Worm (Caenorhabditis elegans) whole organism, L3 larva: ENCODE data around the gene clec-19.

Experiments
- R02D3.7 ChIP-seq: fragments of 150-350 bp; optimal IDR thresholded peaks from 2 replicates; lab custom pipeline; 2014; ENCODE audit warnings: missing biosample characterization, missing genetic modification characterization
- aly-2 ChIP-seq: fragments of 150-350 bp; optimal IDR thresholded peaks from 2 replicates; lab custom pipeline; 2014; ENCODE audit warnings: missing biosample characterization, missing genetic modification characterization
- egl-27 ChIP-seq: sonication (generic microtip); optimal IDR thresholded peaks from 4 replicates; lab custom pipeline; 2017; ENCODE audit warnings: missing biosample characterization, missing genetic modification reagents, missing genetic modification characterization
- elt-1 ChIP-seq: fragments of 150-350 bp; optimal IDR thresholded peaks from 2 replicates; lab custom pipeline; 2014; ENCODE audit warnings: missing biosample characterization, missing genetic modification characterization
- elt-3 ChIP-seq, 3 experiments: fragments of 150-350 bp in 1 of 3; sonication (generic microtip) in 2 of 3; optimal IDR thresholded peaks; 2 replicates in 2 of 3; 4 replicates in 1 of 3; lab custom pipeline; 2014 to 2017; ENCODE audit warnings: missing biosample characterization in 3 of 3, missing genetic modification characterization in 3 of 3
- hmg-11 ChIP-seq: sonication (generic microtip); optimal IDR thresholded peaks from 2 replicates; lab custom pipeline; 2016; ENCODE audit warnings: missing genetic modification characterization, missing compliant biosample characterization
- jun-1 ChIP-seq: fragments of 150-350 bp; optimal IDR thresholded peaks from 2 replicates; lab custom pipeline; 2014; ENCODE audit warnings: missing biosample characterization, missing genetic modification reagents, missing genetic modification characterization
- lin-39 ChIP-seq: fragments of 150-350 bp; optimal IDR thresholded peaks from 2 replicates; lab custom pipeline; 2018; ENCODE audit warnings: missing biosample characterization, missing genetic modification reagents, missing genetic modification characterization
- lsy-12 ChIP-seq: sonication (generic microtip); optimal IDR thresholded peaks from 2 replicates; lab custom pipeline; 2016; ENCODE audit warnings: mild to moderate bottlenecking, missing genetic modification characterization, missing compliant biosample characterization
- mdl-1 ChIP-seq: fragments of 150-350 bp; optimal IDR thresholded peaks from 2 replicates; lab custom pipeline; 2014; ENCODE audit warnings: missing biosample characterization, missing genetic modification characterization
- nhr-43 ChIP-seq: sonication (generic microtip); optimal IDR thresholded peaks from 2 replicates; lab custom pipeline; 2016; ENCODE audit warnings: mild to moderate bottlenecking, missing genetic modification characterization, missing compliant biosample characterization; ENCODE audit not compliant: poor library complexity, severe bottlenecking
- nhr-76 ChIP-seq: fragments of 150-350 bp; sonication (generic microtip); optimal IDR thresholded peaks from 5 replicates; lab custom pipeline; 2014; ENCODE audit warnings: missing biosample characterization, missing genetic modification characterization
- nhr-77 ChIP-seq: fragments of 150-350 bp; optimal IDR thresholded peaks from 2 replicates; lab custom pipeline; 2014; ENCODE audit warnings: missing biosample characterization, missing genetic modification characterization

DNA sequence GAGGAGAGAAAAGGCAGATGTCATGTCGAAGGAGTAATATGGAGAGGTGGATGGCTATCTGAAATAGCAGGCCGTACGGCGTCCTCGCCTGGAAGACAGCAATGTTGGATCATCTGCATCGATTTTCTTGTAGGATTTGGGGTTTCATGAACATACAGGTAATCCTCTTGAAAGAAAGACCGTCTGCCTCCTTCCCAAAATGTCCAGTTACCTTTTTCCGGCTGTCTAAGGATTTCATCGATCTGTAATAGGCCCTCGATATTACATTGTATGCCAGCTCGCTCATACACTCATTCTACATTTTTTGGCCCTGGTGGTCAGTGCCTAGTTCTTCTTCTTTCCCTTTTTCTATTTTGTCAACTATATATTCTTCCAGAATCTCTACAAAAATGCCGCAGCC is 21.9 kb upstream of the clec-19 start, which contains the start of the genes fbxb-5 and btb-8:
- TF ChIP-seq R02D3.7 (tag; lab: Kevin White, UChicago) (no peak), hmg-11 (tag; lab: Kevin White, UChicago) (no peak), elt-3 (tag; optimal IDR thresholded peaks at IDR 0.05; lab: Kevin White, UChicago) (no peak), lsy-12 (tag; lab: Kevin White, UChicago) (no peak), elt-1 (tag; lab: Kevin White, UChicago) (no peak), mdl-1 (tag; lab: Kevin White, UChicago) (no peak), aly-2 (tag; lab: Kevin White, UChicago) (no peak), nhr-43 (tag; lab: Kevin White, UChicago) (no peak), egl-27 (tag; lab: Kevin White, UChicago) (no peak), jun-1 (tag; lab: Kevin White, UChicago) (no peak), lin-39 (no peak), nhr-77 (tag; lab: Kevin White, UChicago) (no peak), nhr-76 (tag; lab: Kevin White, UChicago) (no peak)
